Fruit fly (Drosophila melanogaster): ENCODE measurements around the gene CG15646.

dm6 chrX:15643922-15644321 is 26.9 kb downstream of the CG15646 start, which contains the start of gene CG8117:
- no peak for TF ChIP-seq psq (optimal IDR thresholded peaks at IDR 0.05)
- TF ChIP-seq ttk (optimal IDR thresholded peaks at IDR 0.05) = no peak
- TF ChIP-seq insv (optimal IDR thresholded peaks at IDR 0.05) = no peak
- TF ChIP-seq h (optimal IDR thresholded peaks at IDR 0.05) = no peak
